Fruit fly (Drosophila melanogaster) whole organism, embryonic: Measurements from ENCODE around the gene CG31431.

ENCODE experiments used
- B-H2 ChIP-seq: fragments of 200-800 bp; sonication (Bioruptor generic); optimal IDR thresholded peaks from 2 replicates; lab custom pipeline; 2018; ENCODE audit warnings: missing biosample characterization, mild to moderate bottlenecking, missing genetic modification characterization
- Blimp-1 ChIP-seq: fragments of 200-800 bp; sonication (Bioruptor generic); optimal IDR thresholded peaks from 3 replicates; lab custom pipeline; 2018; ENCODE audit warnings: missing biosample characterization, missing genetic modification characterization, mild to moderate bottlenecking, moderate library complexity, missing genetic modification reagents
- CG10462 ChIP-seq: fragments of 200-800 bp; sonication (Bioruptor generic); optimal IDR thresholded peaks from 2 replicates; lab custom pipeline; 2016; ENCODE audit warnings: missing biosample characterization, missing genetic modification characterization
- CG13296 ChIP-seq: fragments of 200-800 bp; sonication (Bioruptor generic); optimal IDR thresholded peaks from 3 replicates; lab custom pipeline; 2018; ENCODE audit warnings: missing biosample characterization, mild to moderate bottlenecking, missing genetic modification characterization
- CG13624 ChIP-seq: fragments of 200-800 bp; sonication (Bioruptor generic); optimal IDR thresholded peaks from 2 replicates; lab custom pipeline; 2016; ENCODE audit warnings: missing biosample characterization, missing genetic modification characterization
- CG14050 ChIP-seq: fragments of 200-800 bp; sonication (Bioruptor generic); IDR thresholded peaks from 3 replicates; pipeline ENCODE4 v1.3.6; 2022; ENCODE audit warnings: missing biosample characterization, missing genetic modification characterization
- CG14441 ChIP-seq: fragments of 200-800 bp; sonication (Bioruptor generic); IDR thresholded peaks from 2 replicates; pipeline ENCODE4 v1.3.6; 2022; ENCODE audit warnings: missing biosample characterization, missing genetic modification characterization
- CG15479 ChIP-seq: fragments of 200-800 bp; sonication (Bioruptor generic); optimal IDR thresholded peaks from 3 replicates; lab custom pipeline; 2019; ENCODE audit warnings: missing biosample characterization, mild to moderate bottlenecking, missing genetic modification characterization, moderate library complexity
- CG17829 ChIP-seq: fragments of 200-800 bp; optimal IDR thresholded peaks from 2 replicates; lab custom pipeline; 2019; ENCODE audit warnings: missing biosample characterization, mild to moderate bottlenecking, missing genetic modification characterization, moderate library complexity
- CG1792 ChIP-seq: fragments of 200-800 bp; sonication (Bioruptor generic); optimal IDR thresholded peaks from 2 replicates; lab custom pipeline; 2016; ENCODE audit warnings: missing biosample characterization, missing genetic modification characterization
- CG1832 ChIP-seq: fragments of 200-800 bp; sonication (Bioruptor generic); optimal IDR thresholded peaks from 2 replicates; lab custom pipeline; 2017; ENCODE audit warnings: missing biosample characterization, mild to moderate bottlenecking, missing genetic modification characterization, inconsistent platforms
- CG30020 ChIP-seq: fragments of 200-800 bp; optimal IDR thresholded peaks from 2 replicates; lab custom pipeline; 2019; ENCODE audit warnings: missing biosample characterization, mild to moderate bottlenecking, missing genetic modification characterization, moderate library complexity
- CG3163 ChIP-seq: fragments of 200-800 bp; sonication (Bioruptor generic); optimal IDR thresholded peaks from 3 replicates; lab custom pipeline; 2016; ENCODE audit warnings: missing biosample characterization, missing genetic modification characterization
- CG3838 ChIP-seq: fragments of 200-800 bp; sonication (Bioruptor generic); optimal IDR thresholded peaks from 3 replicates; lab custom pipeline; 2016; ENCODE audit warnings: missing biosample characterization, missing genetic modification characterization
- CG3995 ChIP-seq: fragments of 200-800 bp; sonication (Bioruptor generic); optimal IDR thresholded peaks from 3 replicates; lab custom pipeline; 2016; ENCODE audit warnings: missing biosample characterization, missing genetic modification characterization
- CG5180 ChIP-seq: fragments of 200-800 bp; sonication (Bioruptor generic); optimal IDR thresholded peaks from 3 replicates; lab custom pipeline; 2017; ENCODE audit warnings: missing biosample characterization, missing genetic modification characterization, mild to moderate bottlenecking, moderate library complexity, missing genetic modification reagents
- CG6175 ChIP-seq: fragments of 200-800 bp; sonication (Bioruptor generic); IDR thresholded peaks from 3 replicates; pipeline ENCODE4 v1.3.6; 2022; ENCODE audit warnings: missing biosample characterization, missing genetic modification characterization
- Dbx ChIP-seq: fragments of 200-800 bp; sonication (Bioruptor generic); IDR thresholded peaks from 3 replicates; pipeline ENCODE4 v1.3.6; 2022; ENCODE audit warnings: missing biosample characterization, missing genetic modification characterization
- Deaf1 ChIP-seq: fragments of 200-800 bp; optimal IDR thresholded peaks from 3 replicates; lab custom pipeline; 2019; ENCODE audit warnings: missing biosample characterization, mild to moderate bottlenecking, missing genetic modification characterization, moderate library complexity
- Dek ChIP-seq: fragments of 200-800 bp; sonication (Bioruptor generic); optimal IDR thresholded peaks from 3 replicates; lab custom pipeline; 2019; ENCODE audit warnings: missing biosample characterization, mild to moderate bottlenecking, missing genetic modification characterization, moderate library complexity
- Dfd ChIP-seq, 2 experiments: fragments of >200 bp; optimal IDR thresholded peaks; 2 replicates each; lab custom pipeline; 2017; ENCODE audit warnings: missing biosample characterization in 2 of 2, missing genetic modification characterization in 2 of 2
- Mes4 ChIP-seq: fragments of 200-800 bp; sonication (Bioruptor generic); optimal IDR thresholded peaks from 2 replicates; lab custom pipeline; 2016; ENCODE audit warnings: missing biosample characterization, missing genetic modification characterization
- Nf-YB ChIP-seq: fragments of 200-800 bp; sonication (Bioruptor generic); optimal IDR thresholded peaks from 3 replicates; lab custom pipeline; 2019; ENCODE audit warnings: missing biosample characterization, mild to moderate bottlenecking, missing genetic modification characterization, moderate library complexity
- NfI ChIP-seq: fragments of 200-800 bp; sonication (Bioruptor generic); optimal IDR thresholded peaks from 3 replicates; lab custom pipeline; 2018; ENCODE audit warnings: missing biosample characterization, mild to moderate bottlenecking, missing genetic modification characterization, moderate library complexity
- PHDP ChIP-seq: fragments of 200-800 bp; sonication (Bioruptor generic); optimal IDR thresholded peaks from 3 replicates; lab custom pipeline; 2018; ENCODE audit warnings: missing biosample characterization, mild to moderate bottlenecking, missing genetic modification characterization, moderate library complexity
- Six4 ChIP-seq: fragments of 200-800 bp; sonication (Bioruptor generic); optimal IDR thresholded peaks from 2 replicates; lab custom pipeline; 2016; ENCODE audit warnings: missing biosample characterization, missing genetic modification characterization
- ab ChIP-seq: fragments of 200-800 bp; sonication (Bioruptor generic); optimal IDR thresholded peaks from 2 replicates; lab custom pipeline; 2016; ENCODE audit warnings: missing biosample characterization, missing genetic modification characterization
- al ChIP-seq: fragments of 200-800 bp; sonication (Bioruptor generic); IDR thresholded peaks from 2 replicates; pipeline ENCODE4 v1.3.6; 2022; ENCODE audit warnings: missing biosample characterization, missing genetic modification characterization
- ash1 ChIP-seq: fragments of 200-800 bp; sonication (Bioruptor generic); optimal IDR thresholded peaks from 2 replicates; lab custom pipeline; 2018; ENCODE audit warnings: missing biosample characterization, mild to moderate bottlenecking, missing genetic modification characterization
- ato ChIP-seq: fragments of 200-800 bp; sonication (Bioruptor generic); IDR thresholded peaks from 2 replicates; pipeline ENCODE4 v1.3.6; 2022; ENCODE audit warnings: missing biosample characterization, missing genetic modification characterization; ENCODE audit not compliant: partially characterized antibody
- cad ChIP-seq: fragments of >200 bp; optimal IDR thresholded peaks from 2 replicates; lab custom pipeline; 2017; ENCODE audit warnings: missing biosample characterization, missing genetic modification characterization
- ci ChIP-seq: fragments of 200-800 bp; sonication (Bioruptor generic); IDR thresholded peaks from 3 replicates; pipeline ENCODE4 v1.3.6; 2022; ENCODE audit warnings: missing biosample characterization, missing genetic modification characterization
- croc ChIP-seq: fragments of 200-800 bp; sonication (Bioruptor generic); conservative IDR thresholded peaks from 3 replicates; pipeline ENCODE4 v1.3.6; 2022; ENCODE audit warnings: missing biosample characterization, missing genetic modification characterization
- cwo ChIP-seq: fragments of 200-800 bp; sonication (Bioruptor generic); optimal IDR thresholded peaks from 3 replicates; lab custom pipeline; 2017; ENCODE audit warnings: missing biosample characterization, missing genetic modification characterization, mild to moderate bottlenecking, moderate library complexity, missing genetic modification reagents
- danr ChIP-seq: fragments of 200-800 bp; sonication (Bioruptor generic); IDR thresholded peaks from 2 replicates; pipeline ENCODE4 v1.3.6; 2022; ENCODE audit warnings: missing biosample characterization, missing genetic modification characterization
- dmrt99B ChIP-seq: fragments of 200-800 bp; sonication (Bioruptor generic); optimal IDR thresholded peaks from 2 replicates; lab custom pipeline; 2018; ENCODE audit warnings: missing biosample characterization, mild to moderate bottlenecking, missing genetic modification characterization, moderate library complexity
- dysf ChIP-seq: fragments of 200-800 bp; sonication (Bioruptor generic); IDR thresholded peaks from 3 replicates; pipeline ENCODE4 v1.3.6; 2022; ENCODE audit warnings: missing biosample characterization, missing genetic modification characterization
- esg ChIP-seq: fragments of 200-800 bp; sonication (Bioruptor generic); conservative IDR thresholded peaks from 2 replicates; pipeline ENCODE4 v1.3.6; 2022; ENCODE audit warnings: missing biosample characterization, missing genetic modification characterization
- eyg ChIP-seq: fragments of 200-800 bp; sonication (Bioruptor generic); optimal IDR thresholded peaks from 3 replicates; lab custom pipeline; 2016; ENCODE audit warnings: missing biosample characterization, missing genetic modification characterization
- lmd ChIP-seq: fragments of 200-800 bp; sonication (Bioruptor generic); IDR thresholded peaks from 2 replicates; pipeline ENCODE4 v1.3.6; 2022; ENCODE audit warnings: missing biosample characterization, missing genetic modification characterization
- lov ChIP-seq, 2 experiments: fragments of 200-800 bp in 1 of 2; fragments of >200 bp in 1 of 2; sonication (Bioruptor generic) in 1 of 2; IDR thresholded peaks in 1 of 2; optimal IDR thresholded peaks in 1 of 2; 2 replicates in 1 of 2; 3 replicates in 1 of 2; pipeline versions ENCODE4 v1.3.6 to Lab custom; 2017 to 2022; ENCODE audit warnings: missing biosample characterization in 1 of 2, missing genetic modification characterization in 1 of 2
- mam ChIP-seq: fragments of 200-800 bp; sonication (Bioruptor generic); optimal IDR thresholded peaks from 3 replicates; lab custom pipeline; 2016; ENCODE audit warnings: missing biosample characterization, missing genetic modification characterization
- sob ChIP-seq: fragments of 200-800 bp; sonication (Bioruptor generic); IDR thresholded peaks from 2 replicates; pipeline ENCODE4 v1.3.6; 2022; ENCODE audit warnings: missing biosample characterization, missing genetic modification characterization
- sqz ChIP-seq: fragments of 200-800 bp; sonication (Bioruptor generic); optimal IDR thresholded peaks from 3 replicates; lab custom pipeline; 2018; ENCODE audit warnings: missing biosample characterization, mild to moderate bottlenecking, missing genetic modification characterization
- stc ChIP-seq: fragments of 200-800 bp; sonication (Bioruptor generic); IDR thresholded peaks from 2 replicates; pipeline ENCODE4 v1.3.6; 2022; ENCODE audit warnings: missing biosample characterization, missing genetic modification characterization
- vfl ChIP-seq: fragments of 200-800 bp; sonication (Bioruptor generic); optimal IDR thresholded peaks from 2 replicates; lab custom pipeline; 2016; ENCODE audit warnings: missing biosample characterization, missing genetic modification characterization
- wdn ChIP-seq: fragments of 200-800 bp; sonication (Bioruptor generic); IDR thresholded peaks from 2 replicates; pipeline ENCODE4 v1.3.6; 2022; ENCODE audit warnings: missing biosample characterization, missing genetic modification characterization

The CG31431 gene

DNA sequence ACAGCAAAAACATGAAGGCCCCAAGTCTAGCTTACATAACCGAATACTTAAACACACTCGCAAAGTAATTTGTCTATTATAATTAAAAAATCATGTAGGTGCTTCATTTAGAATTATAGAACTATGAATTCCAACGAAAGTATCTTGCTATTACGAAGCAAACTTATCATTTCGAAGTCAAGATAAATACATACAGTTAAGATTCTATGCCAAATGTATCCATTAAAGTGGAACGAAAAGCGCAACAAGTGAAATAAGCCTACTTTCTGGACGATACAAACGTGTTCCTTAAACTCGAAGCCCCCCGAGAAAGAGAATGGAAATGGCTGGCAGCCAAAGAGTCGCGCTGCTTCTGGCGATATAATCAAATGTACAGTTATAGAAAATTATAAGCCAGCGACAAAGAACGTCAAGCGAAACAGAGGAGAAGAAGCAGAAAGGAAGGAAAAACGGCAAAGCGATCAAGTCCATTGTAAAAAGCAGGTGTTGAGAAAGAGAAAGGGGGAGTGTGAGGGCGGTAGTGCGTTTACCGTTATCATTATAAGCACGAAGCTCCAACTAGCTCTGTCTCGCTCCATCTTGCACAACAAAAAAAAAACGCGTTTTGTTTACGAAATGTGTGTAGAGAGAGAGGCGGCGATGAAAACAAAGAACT is 17.8 kb upstream of the CG31431 start (continued):
- TF ChIP-seq lmd (GFP tag; lab: Robert Waterston, UW) (0 out of 2 replicates have a peak, but pooled peaks have one; percentile 43), croc (no peak), cad (GFP tag; lab: Kevin White, UChicago) (no peak), CG3838 (GFP tag; lab: Kevin White, UChicago) (peak; percentile 17), CG1792 (no peak), eyg (GFP tag; lab: Kevin White, UChicago) (no peak), Dfd (GFP tag; optimal IDR thresholded peaks at IDR 0.05; lab: Kevin White, UChicago) (no peak), lov (optimal IDR thresholded peaks at IDR 0.05; lab: Kevin White, UChicago) (no peak), lov (GFP tag; IDR thresholded peaks at IDR 0.05; lab: Robert Waterston, UW) (no peak), dysf (peak; percentile 44; the same call in 2 of the 3 replicates), al (GFP tag; lab: Robert Waterston, UW) (no peak), B-H2 (GFP tag; lab: Kevin White, UChicago) (no peak), ash1 (GFP tag; lab: Kevin White, UChicago) (no peak), CG6175 (GFP tag; lab: Robert Waterston, UW) (no peak), Deaf1 (tag; lab: Kevin White, UChicago) (peak; percentile 10), NfI (GFP tag; lab: Kevin White, UChicago) (peak; percentile 19), sob (no peak), ab (GFP tag; lab: Kevin White, UChicago) (no peak), mam (GFP tag; lab: Kevin White, UChicago) (peak; percentile 37), cwo (GFP tag; lab: Kevin White, UChicago) (peak; percentile 5), Six4 (GFP tag; lab: Kevin White, UChicago) (no peak), CG10462 (GFP tag; lab: Kevin White, UChicago) (no peak), CG5180 (GFP tag; lab: Kevin White, UChicago) (no peak), ato (GFP tag; lab: Robert Waterston, UW) (no peak), danr (no peak), Dek (peak; percentile 32), CG3163 (GFP tag; lab: Kevin White, UChicago) (peak; percentile 6), CG3995 (no peak), Mes4 (GFP tag; lab: Kevin White, UChicago) (no peak), CG17829 (tag; lab: Kevin White, UChicago) (no peak), CG13624 (GFP tag; lab: Kevin White, UChicago) (peak; percentile 6), PHDP (peak; percentile 42), esg (GFP tag; lab: Robert Waterston, UW) (no peak; the same call in 1 of the 2 replicates), vfl (GFP tag; lab: Kevin White, UChicago) (no peak)

DNA sequence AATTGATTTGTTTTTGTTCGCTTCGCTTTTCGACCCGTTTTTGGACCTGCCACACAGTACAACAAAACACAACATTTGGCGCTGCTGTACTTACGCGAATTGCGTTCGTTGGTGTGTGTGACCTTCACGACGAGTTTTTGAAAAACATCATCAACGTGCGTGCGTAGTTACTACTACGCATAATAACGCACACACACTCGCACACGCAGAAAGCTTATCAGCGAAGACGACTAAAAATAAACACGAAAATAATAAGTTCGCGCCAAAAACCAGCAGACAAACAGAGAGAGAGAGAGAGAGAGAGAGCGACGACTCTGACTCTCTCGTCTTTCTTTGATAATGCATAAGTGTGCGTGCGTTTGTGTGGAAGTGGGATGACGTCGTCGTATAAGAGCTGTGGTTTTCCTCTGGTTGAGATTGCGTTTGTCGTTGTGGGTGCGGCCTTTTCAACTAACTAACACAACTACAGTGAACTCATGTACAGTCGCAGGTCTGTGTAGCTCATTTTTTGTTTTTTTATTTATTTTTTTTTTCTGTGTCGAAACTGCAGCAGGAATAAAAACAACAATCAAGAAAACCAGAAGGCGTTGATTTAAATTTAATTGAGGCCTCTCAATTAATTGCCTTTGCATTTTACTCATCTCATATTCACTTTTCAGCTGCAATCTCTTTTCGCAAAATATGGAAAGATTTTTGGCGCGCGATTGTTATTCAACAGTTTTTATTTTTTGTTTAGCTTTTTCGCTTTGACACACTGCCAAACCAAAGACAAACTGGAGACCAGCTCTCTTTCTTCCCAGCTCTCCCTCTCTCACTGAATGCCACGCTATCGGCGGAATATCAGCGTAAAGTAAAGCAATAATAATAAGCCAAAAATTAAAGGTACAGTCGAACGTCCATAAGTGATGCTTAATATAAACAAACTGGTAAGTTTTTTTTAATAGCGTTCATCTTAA is 16.6 kb upstream of the CG31431 start:
- peak; percentile 16; the same call in 1 of the 2 replicates for TF ChIP-seq CG14441 (GFP tag; lab: Robert Waterston, UW)
- TF ChIP-seq dmrt99B (tag; lab: Kevin White, UChicago), result peak; percentile 17
- TF ChIP-seq lmd (GFP tag; lab: Robert Waterston, UW), result no peak
- peak; percentile 14; the same call in 1 of the 2 replicates for TF ChIP-seq stc (GFP tag; lab: Robert Waterston, UW)
- TF ChIP-seq CG30020 (tag; lab: Kevin White, UChicago), result no peak
- TF ChIP-seq CG14050 (GFP tag; lab: Robert Waterston, UW), result no peak
- peak; percentile 15 for TF ChIP-seq CG13296 (GFP tag; lab: Kevin White, UChicago)
- peak; percentile 86 for TF ChIP-seq sqz
- peak; percentile 66 for TF ChIP-seq CG1832 (GFP tag; lab: Kevin White, UChicago)
- peak; percentile 89 for TF ChIP-seq CG13624 (GFP tag; lab: Kevin White, UChicago)
- TF ChIP-seq ci (GFP tag; lab: Robert Waterston, UW), result peak; percentile 45; the same call in 2 of the 3 replicates
- 0 out of 3 replicates have a peak, but pooled peaks have one; percentile 10 for TF ChIP-seq Dbx (GFP tag; lab: Robert Waterston, UW)
- TF ChIP-seq Nf-YB, result no peak
- no peak for TF ChIP-seq CG15479
- TF ChIP-seq wdn, result peak; percentile 28
- TF ChIP-seq eyg (GFP tag; lab: Kevin White, UChicago), result peak; percentile 27
- peak; percentile 11 for TF ChIP-seq Blimp-1 (GFP tag; lab: Kevin White, UChicago)
